Worm (Caenorhabditis elegans) whole organism, mixed stage, embryonic: ENCODE measurements around the gene R01H2.1.

ENCODE experiments used
- elt-1 ChIP-seq: sonication (generic microtip); optimal IDR thresholded peaks from 2 replicates; lab custom pipeline; 2017; ENCODE audit warnings: missing genetic modification characterization, mild to moderate bottlenecking, missing compliant biosample characterization, antibody characterized with exemption, moderate library complexity, borderline replicate concordance; ENCODE audit not compliant: insufficient read depth
- lsy-2 ChIP-seq: fragments of 150-350 bp; optimal IDR thresholded peaks from 2 replicates; lab custom pipeline; 2014; ENCODE audit warnings: missing biosample characterization, missing genetic modification characterization
- sptf-1 ChIP-seq: sonication (generic microtip); optimal IDR thresholded peaks from 2 replicates; lab custom pipeline; 2017; ENCODE audit warnings: mild to moderate bottlenecking, missing genetic modification characterization, moderate library complexity, missing compliant biosample characterization

DNA sequence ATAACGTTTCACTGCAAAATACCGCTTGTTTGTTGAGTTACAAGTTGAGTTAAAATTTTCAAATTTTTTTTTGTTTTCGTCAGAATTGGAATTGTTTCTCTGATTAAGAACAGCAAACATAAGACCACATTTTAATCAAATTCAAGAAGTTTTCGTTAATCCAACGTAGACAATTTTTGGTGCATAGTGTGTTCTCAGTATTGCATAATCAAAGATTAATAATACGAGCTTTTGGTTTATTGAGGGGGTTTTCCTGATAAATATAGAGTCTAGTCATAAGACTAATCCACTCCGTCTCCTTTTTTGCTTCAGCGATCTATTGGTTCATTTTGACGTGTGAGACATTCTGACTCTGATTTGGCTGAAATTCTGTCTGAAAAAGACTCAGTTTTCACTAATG, 32.5 kb downstream of the R01H2.1 start, which contains the start of gene nhr-9:
- TF ChIP-seq lsy-2 (tag; lab: Kevin White, UChicago) (no peak), sptf-1 (tag; lab: Kevin White, UChicago) (no peak), elt-1 (tag; lab: Kevin White, UChicago) (no peak)
